Fruit fly (Drosophila melanogaster) whole organism, pupa: ENCODE measurements around the gene Rev1.

Source experiments
- CG10348 ChIP-seq: fragments of 200-800 bp; sonication (Bioruptor generic); IDR thresholded peaks from 2 replicates; pipeline ENCODE4 v1.3.6; 2022; ENCODE audit warnings: missing biosample characterization, missing genetic modification characterization
- CG12605 ChIP-seq: fragments of 200-800 bp; sonication (Bioruptor generic); IDR thresholded peaks from 2 replicates; pipeline ENCODE4 v1.3.6; 2022; ENCODE audit warnings: missing biosample characterization, missing genetic modification characterization
- CG17806 ChIP-seq: fragments of 200-800 bp; sonication (Bioruptor generic); optimal IDR thresholded peaks from 2 replicates; lab custom pipeline; 2018; ENCODE audit warnings: missing biosample characterization, mild to moderate bottlenecking, missing genetic modification characterization, moderate library complexity
- CG32121 ChIP-seq: fragments of 200-800 bp; sonication (Bioruptor generic); IDR thresholded peaks from 2 replicates; pipeline ENCODE4 v1.3.6; 2022; ENCODE audit warnings: missing biosample characterization, missing genetic modification characterization
- CG34367 ChIP-seq: fragments of 200-800 bp; sonication (Bioruptor generic); optimal IDR thresholded peaks from 2 replicates; lab custom pipeline; 2018; ENCODE audit warnings: missing biosample characterization, mild to moderate bottlenecking, missing genetic modification characterization
- CG8301 ChIP-seq: fragments of 200-800 bp; sonication (Bioruptor generic); optimal IDR thresholded peaks from 2 replicates; lab custom pipeline; 2018; ENCODE audit warnings: missing biosample characterization, mild to moderate bottlenecking, missing genetic modification characterization
- Ets98B ChIP-seq: fragments of 200-800 bp; sonication (Bioruptor generic); IDR thresholded peaks from 2 replicates; pipeline ENCODE4 v1.3.6; 2022; ENCODE audit warnings: missing biosample characterization, missing genetic modification characterization
- fd96Ca ChIP-seq: fragments of 200-800 bp; sonication (Bioruptor generic); IDR thresholded peaks from 3 replicates; pipeline ENCODE4 v1.3.6; 2022; ENCODE audit warnings: missing biosample characterization, missing genetic modification characterization
- gl ChIP-seq: fragments of 200-800 bp; sonication (Bioruptor generic); optimal IDR thresholded peaks from 2 replicates; lab custom pipeline; 2018; ENCODE audit warnings: missing biosample characterization, mild to moderate bottlenecking, missing genetic modification characterization
- rn ChIP-seq: fragments of 200-800 bp; sonication (Bioruptor generic); IDR thresholded peaks from 2 replicates; pipeline ENCODE4 v1.3.6; 2022; ENCODE audit warnings: missing biosample characterization, missing genetic modification characterization

DNA sequence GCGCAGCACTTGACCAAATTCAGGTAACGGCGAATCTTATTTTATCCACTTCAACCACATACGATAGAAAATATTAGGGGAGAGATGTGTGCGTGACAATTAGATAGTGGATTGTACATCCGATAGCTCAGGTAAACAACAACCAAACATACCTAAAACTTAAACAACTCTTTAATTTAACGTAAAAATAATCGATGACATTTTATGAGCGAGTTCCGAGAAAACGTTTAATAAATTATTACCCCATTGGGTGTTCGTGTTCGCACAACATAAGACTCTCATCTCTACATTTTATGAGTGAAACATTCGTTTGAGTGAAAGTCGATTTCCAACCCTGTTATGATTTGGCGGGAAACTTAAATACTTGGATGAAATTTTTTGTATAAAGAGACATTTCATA, 26.1 kb downstream of the Rev1 start, which contains the start of gene CG17129:
- peak; percentile 40; the same call in 1 of the 2 replicates for TF ChIP-seq Ets98B (GFP tag; lab: Robert Waterston, UW)
- TF ChIP-seq CG17806 (tag; lab: Kevin White, UChicago): no peak
- no peak for TF ChIP-seq CG34367 (tag; lab: Kevin White, UChicago)
- peak; percentile 40; the same call in 1 of the 3 replicates for TF ChIP-seq fd96Ca
- TF ChIP-seq gl: no peak
- no peak for TF ChIP-seq CG12605 (GFP tag; lab: Robert Waterston, UW)
- TF ChIP-seq CG32121 (GFP tag; lab: Robert Waterston, UW): peak; percentile 32; the same call in 1 of the 2 replicates
- TF ChIP-seq rn (GFP tag; lab: Robert Waterston, UW): peak; percentile 34; the same call in 1 of the 2 replicates
- TF ChIP-seq CG8301: peak; percentile 36
- no peak for TF ChIP-seq CG10348
